Worm (Caenorhabditis elegans) whole organism, L1 larva: ENCODE results near the gene T24C2.5.

ENCODE experiments used
- C16A3.4 ChIP-seq: fragments of 150-350 bp; optimal IDR thresholded peaks from 2 replicates; lab custom pipeline; 2014; ENCODE audit warnings: missing biosample characterization, missing genetic modification characterization
- C34B4.2 ChIP-seq: sonication (generic microtip); optimal IDR thresholded peaks from 2 replicates; lab custom pipeline; 2017; ENCODE audit warnings: mild to moderate bottlenecking, missing genetic modification characterization, missing compliant biosample characterization
- Y116A8C.19 ChIP-seq: sonication (generic microtip); optimal IDR thresholded peaks from 2 replicates; lab custom pipeline; 2016; ENCODE audit warnings: missing compliant biosample characterization, missing genetic modification characterization, borderline replicate concordance
- aly-2 ChIP-seq: fragments of 150-350 bp; optimal IDR thresholded peaks from 2 replicates; lab custom pipeline; 2014; ENCODE audit warnings: missing biosample characterization, missing genetic modification characterization
- ama-1 ChIP-seq: fragments of 150-350 bp; optimal IDR thresholded peaks from 2 replicates; lab custom pipeline; 2014
- ceh-63 ChIP-seq: fragments of 200-800 bp; sonication (Bioruptor generic); optimal IDR thresholded peaks from 2 replicates; lab custom pipeline; 2018; ENCODE audit warnings: mild to moderate bottlenecking, missing genetic modification characterization, missing compliant biosample characterization
- ceh-8 ChIP-seq: fragments of 200-800 bp; sonication (Bioruptor generic); optimal IDR thresholded peaks from 2 replicates; lab custom pipeline; 2018; ENCODE audit warnings: mild to moderate bottlenecking, missing genetic modification characterization, moderate library complexity, missing compliant biosample characterization
- ceh-88 ChIP-seq: fragments of 200-800 bp; sonication (Bioruptor generic); IDR thresholded peaks from 2 replicates; pipeline ENCODE4 v1.3.6; 2022; ENCODE audit warnings: missing genetic modification characterization, missing compliant biosample characterization
- ces-1 ChIP-seq: fragments of 150-350 bp; optimal IDR thresholded peaks from 2 replicates; lab custom pipeline; 2014; ENCODE audit warnings: missing biosample characterization, missing genetic modification reagents, missing genetic modification characterization
- dpl-1 ChIP-seq, 3 experiments: fragments of 150-350 bp in 2 of 3; sonication (generic microtip) in 1 of 3; optimal IDR thresholded peaks; 2 replicates each; lab custom pipeline; 2014 to 2017; ENCODE audit warnings: missing biosample characterization in 3 of 3, missing genetic modification characterization in 3 of 3, missing genetic modification reagents in 3 of 3
- efl-3 ChIP-seq: fragments of 200-800 bp; sonication (Bioruptor generic); optimal IDR thresholded peaks from 2 replicates; lab custom pipeline; 2018; ENCODE audit warnings: mild to moderate bottlenecking, missing genetic modification characterization, missing compliant biosample characterization
- elt-2 ChIP-seq: sonication (generic microtip); optimal IDR thresholded peaks from 2 replicates; lab custom pipeline; 2016; ENCODE audit warnings: missing genetic modification characterization, mild to moderate bottlenecking, inconsistent platforms, missing compliant biosample characterization, missing genetic modification reagents
- elt-3 ChIP-seq, 6 experiments: fragments of 150-350 bp in 1 of 6; sonication (generic microtip); optimal IDR thresholded peaks; 2 replicates each; lab custom pipeline; 2017 to 2018; ENCODE audit warnings: missing biosample characterization in 6 of 6, missing genetic modification characterization in 6 of 6, inconsistent platforms in 1 of 6
- fkh-4 ChIP-seq: sonication (generic microtip); optimal IDR thresholded peaks from 2 replicates; lab custom pipeline; 2016; ENCODE audit warnings: missing compliant biosample characterization, missing genetic modification characterization, borderline replicate concordance
- fkh-8 ChIP-seq: sonication (generic microtip); optimal IDR thresholded peaks from 2 replicates; lab custom pipeline; 2016; ENCODE audit warnings: mild to moderate bottlenecking, missing genetic modification characterization, missing compliant biosample characterization
- grh-1 ChIP-seq: fragments of 200-800 bp; sonication (Bioruptor generic); IDR thresholded peaks from 2 replicates; pipeline ENCODE4 v1.3.6; 2022; ENCODE audit warnings: missing genetic modification reagents, missing genetic modification characterization, missing compliant biosample characterization
- hlh-4 ChIP-seq: sonication (generic microtip); optimal IDR thresholded peaks from 2 replicates; lab custom pipeline; 2016; ENCODE audit warnings: mild to moderate bottlenecking, missing genetic modification characterization, missing compliant biosample characterization
- hpl-2 ChIP-seq: fragments of 150-350 bp; optimal IDR thresholded peaks from 2 replicates; lab custom pipeline; 2014; ENCODE audit warnings: missing biosample characterization, missing genetic modification reagents, missing genetic modification characterization
- irx-1 ChIP-seq: sonication (generic microtip); optimal IDR thresholded peaks from 2 replicates; lab custom pipeline; 2016; ENCODE audit warnings: missing genetic modification characterization, missing compliant biosample characterization
- isw-1 ChIP-seq: fragments of 200-800 bp; sonication (Bioruptor generic); IDR thresholded peaks from 2 replicates; pipeline ENCODE4 v1.3.6; 2022; ENCODE audit warnings: missing genetic modification characterization, missing compliant biosample characterization
- lin-13 ChIP-seq: fragments of 150-350 bp; optimal IDR thresholded peaks from 2 replicates; lab custom pipeline; 2014; ENCODE audit warnings: missing biosample characterization, missing genetic modification reagents, missing genetic modification characterization
- lin-15B ChIP-seq: fragments of 150-350 bp; sonication (generic microtip); optimal IDR thresholded peaks from 3 replicates; lab custom pipeline; 2014; ENCODE audit warnings: missing biosample characterization, missing genetic modification characterization
- lin-35 ChIP-seq, 2 experiments: fragments of 150-350 bp; optimal IDR thresholded peaks; 2 replicates each; lab custom pipeline; 2014; ENCODE audit warnings: missing biosample characterization in 2 of 2, missing genetic modification characterization in 2 of 2, missing genetic modification reagents in 2 of 2
- lir-3 ChIP-seq: sonication (generic microtip); optimal IDR thresholded peaks from 2 replicates; lab custom pipeline; 2016; ENCODE audit warnings: mild to moderate bottlenecking, missing genetic modification characterization, moderate library complexity, missing compliant biosample characterization; ENCODE audit not compliant: poor library complexity
- mab-9 ChIP-seq: fragments of 200-800 bp; sonication (Bioruptor generic); IDR thresholded peaks from 2 replicates; pipeline ENCODE4 v1.3.6; 2022; ENCODE audit warnings: missing genetic modification reagents, missing genetic modification characterization, missing compliant biosample characterization
- mep-1 ChIP-seq: fragments of 150-350 bp; optimal IDR thresholded peaks from 2 replicates; lab custom pipeline; 2014; ENCODE audit warnings: missing biosample characterization, missing genetic modification characterization
- nhr-11 ChIP-seq: fragments of 150-350 bp; optimal IDR thresholded peaks from 2 replicates; lab custom pipeline; 2014; ENCODE audit warnings: missing biosample characterization, missing genetic modification characterization
- nhr-12 ChIP-seq: sonication (generic microtip); optimal IDR thresholded peaks from 2 replicates; lab custom pipeline; 2017; ENCODE audit warnings: missing biosample characterization, missing genetic modification characterization
- nhr-19 ChIP-seq: fragments of 200-800 bp; sonication (Bioruptor generic); conservative IDR thresholded peaks from 2 replicates; pipeline ENCODE4 v1.3.6; 2022; ENCODE audit warnings: missing genetic modification characterization, missing compliant biosample characterization
- nhr-20 ChIP-seq: sonication (generic microtip); optimal IDR thresholded peaks from 2 replicates; lab custom pipeline; 2016; ENCODE audit warnings: mild to moderate bottlenecking, missing genetic modification characterization, missing compliant biosample characterization
- nhr-237 ChIP-seq: fragments of 150-350 bp; optimal IDR thresholded peaks from 2 replicates; lab custom pipeline; 2014; ENCODE audit warnings: missing biosample characterization, missing genetic modification characterization
- nhr-71 ChIP-seq: sonication (generic microtip); optimal IDR thresholded peaks from 2 replicates; lab custom pipeline; 2016; ENCODE audit warnings: mild to moderate bottlenecking, missing genetic modification characterization, moderate library complexity, missing compliant biosample characterization
- nhr-76 ChIP-seq: sonication (generic microtip); optimal IDR thresholded peaks from 2 replicates; lab custom pipeline; 2017; ENCODE audit warnings: missing biosample characterization, missing genetic modification characterization
- nhr-84 ChIP-seq: sonication (generic microtip); optimal IDR thresholded peaks from 2 replicates; lab custom pipeline; 2017; ENCODE audit warnings: missing biosample characterization, missing genetic modification characterization
- nhr-85 ChIP-seq: sonication (generic microtip); peaks from one replicate; lab custom pipeline; 2016; ENCODE audit warnings: missing genetic modification characterization, inconsistent platforms, missing compliant biosample characterization
- nhr-90 ChIP-seq: sonication (generic microtip); optimal IDR thresholded peaks from 2 replicates; lab custom pipeline; 2016; ENCODE audit warnings: mild to moderate bottlenecking, missing genetic modification characterization, missing compliant biosample characterization; ENCODE audit not compliant: poor library complexity
- pax-3 ChIP-seq: fragments of 200-800 bp; sonication (Bioruptor generic); optimal IDR thresholded peaks from 2 replicates; lab custom pipeline; 2018; ENCODE audit warnings: mild to moderate bottlenecking, missing genetic modification characterization, moderate library complexity, missing compliant biosample characterization
- pqm-1 ChIP-seq: sonication (generic microtip); optimal IDR thresholded peaks from 3 replicates; lab custom pipeline; 2017; ENCODE audit warnings: missing biosample characterization, missing genetic modification characterization
- rnt-1 ChIP-seq: sonication (generic microtip); optimal IDR thresholded peaks from 2 replicates; lab custom pipeline; 2016; ENCODE audit warnings: mild to moderate bottlenecking, missing genetic modification characterization, moderate library complexity, missing compliant biosample characterization
- snpc-4 ChIP-seq: fragments of 150-350 bp; optimal IDR thresholded peaks from 2 replicates; lab custom pipeline; 2014; ENCODE audit warnings: missing biosample characterization, missing genetic modification characterization
- snu-23 ChIP-seq: sonication (generic microtip); optimal IDR thresholded peaks from 2 replicates; lab custom pipeline; 2016; ENCODE audit warnings: missing genetic modification characterization, missing compliant biosample characterization
- sptf-1 ChIP-seq: fragments of 150-350 bp; optimal IDR thresholded peaks from 2 replicates; lab custom pipeline; 2014; ENCODE audit warnings: missing biosample characterization, missing genetic modification characterization
- swsn-7 ChIP-seq: sonication (generic microtip); optimal IDR thresholded peaks from 2 replicates; lab custom pipeline; 2016; ENCODE audit warnings: missing genetic modification characterization, missing compliant biosample characterization
- tlp-1 ChIP-seq: fragments of 150-350 bp; optimal IDR thresholded peaks from 2 replicates; lab custom pipeline; 2014; ENCODE audit warnings: missing biosample characterization, missing genetic modification characterization
- unc-86 ChIP-seq: sonication (generic microtip); optimal IDR thresholded peaks from 2 replicates; lab custom pipeline; 2016; ENCODE audit warnings: missing genetic modification characterization, missing compliant biosample characterization
- unc-98 ChIP-seq: fragments of 200-800 bp; sonication (Bioruptor generic); IDR thresholded peaks from 2 replicates; pipeline ENCODE4 v1.3.6; 2022; ENCODE audit warnings: missing genetic modification characterization, missing compliant biosample characterization
- xbp-1 ChIP-seq: sonication (generic microtip); optimal IDR thresholded peaks from 2 replicates; lab custom pipeline; 2016; ENCODE audit warnings: missing genetic modification characterization, missing compliant biosample characterization
- zag-1 ChIP-seq: fragments of 150-350 bp; optimal IDR thresholded peaks from 2 replicates; lab custom pipeline; 2014; ENCODE audit warnings: missing biosample characterization, missing genetic modification characterization
- ztf-11 ChIP-seq, 2 experiments: sonication (generic microtip); optimal IDR thresholded peaks; 2 replicates each; lab custom pipeline; 2016 to 2017; ENCODE audit warnings: missing genetic modification characterization in 2 of 2, missing biosample characterization in 1 of 2, missing compliant biosample characterization in 1 of 2
- ztf-4 ChIP-seq: fragments of 150-350 bp; optimal IDR thresholded peaks from 2 replicates; lab custom pipeline; 2014; ENCODE audit warnings: missing biosample characterization, missing genetic modification characterization

Gene T24C2.5

ce11 chrX:14500422-14501058, 33.7 kb upstream of the T24C2.5 start (continued):
- TF ChIP-seq dpl-1 (GFP tag; optimal IDR thresholded peaks at IDR 0.05; lab: Kevin White, UChicago) = no peak
- peak; percentile 46 for TF ChIP-seq rnt-1 (tag; lab: Kevin White, UChicago)
- peak; percentile 72 for TF ChIP-seq nhr-20
- TF ChIP-seq efl-3 (GFP tag; lab: Kevin White, UChicago) = peak; percentile 62
- TF ChIP-seq unc-98 = no peak
- no peak for TF ChIP-seq mep-1 (tag; lab: Kevin White, UChicago)
- TF ChIP-seq ces-1 (GFP tag; lab: Kevin White, UChicago) = no peak
- no peak for TF ChIP-seq ceh-8
- no peak for TF ChIP-seq snpc-4 (tag; lab: Kevin White, UChicago)
- peak; percentile 95 for TF ChIP-seq elt-2 (tag; lab: Kevin White, UChicago)
- no peak for TF ChIP-seq sptf-1 (tag; lab: Kevin White, UChicago)
- peak; percentile 54 for TF ChIP-seq nhr-90 (tag; lab: Kevin White, UChicago)
- TF ChIP-seq elt-3 (tag; optimal IDR thresholded peaks at IDR 0.05; lab: Kevin White, UChicago) = peak in 4 of 6 experiments; percentile 8 to 39 (median 14)
- no peak for TF ChIP-seq isw-1 (GFP tag; lab: Robert Waterston, UW)
- TF ChIP-seq tlp-1 = no peak
- no peak for TF ChIP-seq lir-3 (tag; lab: Kevin White, UChicago)
- TF ChIP-seq Y116A8C.19 = no peak
- no peak for TF ChIP-seq unc-86 (tag; lab: Kevin White, UChicago)
- peak; percentile 54 for TF ChIP-seq irx-1 (tag; lab: Kevin White, UChicago)
- no peak for TF ChIP-seq ama-1 (lab: Kevin White, UChicago)
- TF ChIP-seq fkh-4 = no peak
- TF ChIP-seq C34B4.2 = no peak
- no peak for TF ChIP-seq pqm-1 (tag; lab: Kevin White, UChicago)
- no peak for TF ChIP-seq aly-2 (tag; lab: Kevin White, UChicago)
- peak; percentile 8 to 31 for TF ChIP-seq lin-35 (GFP tag; optimal IDR thresholded peaks at IDR 0.05; lab: Kevin White, UChicago)
- TF ChIP-seq pax-3 = peak; percentile 23
- no peak for TF ChIP-seq lin-13 (GFP tag; lab: Kevin White, UChicago)
- TF ChIP-seq nhr-12 (tag; lab: Kevin White, UChicago) = no peak
- TF ChIP-seq snu-23 = peak; percentile 35
- TF ChIP-seq hlh-4 (tag; lab: Kevin White, UChicago) = no peak
- TF ChIP-seq swsn-7 (tag; lab: Kevin White, UChicago) = no peak
- peak; percentile 7; the same call in 1 of the 2 replicates for TF ChIP-seq nhr-19
- no peak for TF ChIP-seq nhr-84 (tag; lab: Kevin White, UChicago)
- TF ChIP-seq nhr-71 (tag; lab: Kevin White, UChicago) = peak; percentile 69
- TF ChIP-seq nhr-237 = no peak
- TF ChIP-seq fkh-8 (tag; lab: Kevin White, UChicago) = no peak

- no peak for TF ChIP-seq swsn-7 (tag; lab: Kevin White, UChicago)
- TF ChIP-seq nhr-237 = no peak
- TF ChIP-seq ztf-4 = no peak
- peak in 1 of 2 experiments; percentile 83 for TF ChIP-seq lin-35 (GFP tag; optimal IDR thresholded peaks at IDR 0.05; lab: Kevin White, UChicago)
- TF ChIP-seq hlh-4 (tag; lab: Kevin White, UChicago) = no peak
- TF ChIP-seq lir-3 (tag; lab: Kevin White, UChicago) = peak; percentile 20
- no peak for TF ChIP-seq efl-3 (GFP tag; lab: Kevin White, UChicago)
- peak; percentile 98 for TF ChIP-seq nhr-85 (tag; lab: Kevin White, UChicago)
- TF ChIP-seq elt-2 (tag; lab: Kevin White, UChicago) = peak; percentile 96
- peak in 5 of 6 experiments; percentile 2 to 93 (median 49) for TF ChIP-seq elt-3 (tag; optimal IDR thresholded peaks at IDR 0.05; lab: Kevin White, UChicago)
- no peak for TF ChIP-seq aly-2 (tag; lab: Kevin White, UChicago)
- TF ChIP-seq nhr-12 (tag; lab: Kevin White, UChicago) = no peak
- TF ChIP-seq mab-9 (GFP tag; lab: Robert Waterston, UW) = 0 out of 2 replicates have a peak, but pooled peaks have one; percentile 17
- no peak for TF ChIP-seq ceh-88 (GFP tag; lab: Robert Waterston, UW)
- peak in 2 of 3 experiments; percentile 8 to 14 for TF ChIP-seq dpl-1 (GFP tag; optimal IDR thresholded peaks at IDR 0.05; lab: Kevin White, UChicago)
- no peak for TF ChIP-seq nhr-76
- TF ChIP-seq nhr-11 (tag; lab: Kevin White, UChicago) = no peak
- TF ChIP-seq C16A3.4 (tag; lab: Kevin White, UChicago) = peak; percentile 27
- TF ChIP-seq fkh-8 (tag; lab: Kevin White, UChicago) = no peak
- peak; percentile 19 for TF ChIP-seq ceh-63
- TF ChIP-seq xbp-1 (tag; lab: Kevin White, UChicago) = no peak
- TF ChIP-seq zag-1 (tag; lab: Kevin White, UChicago) = no peak
- TF ChIP-seq hpl-2 (GFP tag; lab: Kevin White, UChicago) = no peak
- TF ChIP-seq snpc-4 (tag; lab: Kevin White, UChicago) = no peak
- no peak for TF ChIP-seq ztf-11 (tag; optimal IDR thresholded peaks at IDR 0.05; lab: Kevin White, UChicago)
- TF ChIP-seq sptf-1 (tag; lab: Kevin White, UChicago) = no peak
- TF ChIP-seq grh-1 (GFP tag; lab: Robert Waterston, UW) = peak; percentile 71
- TF ChIP-seq lin-15B = no peak
These were observed 32.1 kb upstream of the T24C2.5 start for ce11 chrX:14502116-14502587.
